Worm (Caenorhabditis elegans) whole organism, L2 larva: ENCODE results near the gene irld-1.

ENCODE experiments used
- F13H6.1 ChIP-seq: sonication (generic microtip); optimal IDR thresholded peaks from 2 replicates; lab custom pipeline; 2016; ENCODE audit warnings: missing genetic modification characterization, missing compliant biosample characterization
- ceh-82 ChIP-seq: fragments of 150-350 bp; optimal IDR thresholded peaks from 2 replicates; lab custom pipeline; 2014; ENCODE audit warnings: missing biosample characterization, missing genetic modification characterization
- elt-1 ChIP-seq: fragments of 150-350 bp; optimal IDR thresholded peaks from 2 replicates; lab custom pipeline; 2014; ENCODE audit warnings: missing biosample characterization, missing genetic modification characterization
- lin-39 ChIP-seq: fragments of 150-350 bp; optimal IDR thresholded peaks from 2 replicates; lab custom pipeline; 2014; ENCODE audit warnings: missing biosample characterization, missing genetic modification reagents, missing genetic modification characterization
- mbf-1 ChIP-seq: sonication (generic microtip); optimal IDR thresholded peaks from 2 replicates; lab custom pipeline; 2017; ENCODE audit warnings: missing biosample characterization, missing genetic modification characterization
- nhr-237 ChIP-seq: fragments of 150-350 bp; optimal IDR thresholded peaks from 2 replicates; lab custom pipeline; 2014; ENCODE audit warnings: missing biosample characterization, missing genetic modification characterization
- unc-62 ChIP-seq: fragments of 150-350 bp; optimal IDR thresholded peaks from 2 replicates; lab custom pipeline; 2014; ENCODE audit warnings: missing biosample characterization, missing genetic modification reagents, missing genetic modification characterization
- ztf-4 ChIP-seq: fragments of 150-350 bp; optimal IDR thresholded peaks from 2 replicates; lab custom pipeline; 2014; ENCODE audit warnings: missing biosample characterization, missing genetic modification characterization

- no peak for TF ChIP-seq ceh-82 (tag; lab: Kevin White, UChicago)
- TF ChIP-seq F13H6.1 (tag; lab: Kevin White, UChicago) = no peak
- no peak for TF ChIP-seq unc-62 (GFP tag; lab: Kevin White, UChicago)
- no peak for TF ChIP-seq ztf-4 (tag; lab: Kevin White, UChicago)
- TF ChIP-seq nhr-237 = no peak
- no peak for TF ChIP-seq lin-39 (tag; lab: Kevin White, UChicago)
- no peak for TF ChIP-seq mbf-1 (tag; lab: Kevin White, UChicago)
- TF ChIP-seq elt-1 = no peak
Measured at ce11 chrV:4360018-4360417, 23.5 kb downstream of the irld-1 start.
